Fruit fly (Drosophila melanogaster) whole organism, prepupa: ENCODE data around the gene Hsp110.

Experiments used
- Blimp-1 ChIP-seq: fragments of 200-800 bp; sonication (Bioruptor generic); optimal IDR thresholded peaks from 3 replicates; lab custom pipeline; 2017; ENCODE audit warnings: missing biosample characterization, missing genetic modification characterization, mild to moderate bottlenecking, moderate library complexity, missing genetic modification reagents
- CG10631 ChIP-seq: fragments of 200-800 bp; sonication (Bioruptor generic); optimal IDR thresholded peaks from 2 replicates; lab custom pipeline; 2016; ENCODE audit warnings: missing biosample characterization, missing genetic modification characterization
- CG10669 ChIP-seq: fragments of 200-800 bp; sonication (Bioruptor generic); optimal IDR thresholded peaks from 3 replicates; lab custom pipeline; 2018; ENCODE audit warnings: missing biosample characterization, mild to moderate bottlenecking, missing genetic modification characterization, moderate library complexity
- CG11294 ChIP-seq: fragments of 200-800 bp; sonication (Bioruptor generic); IDR thresholded peaks from 2 replicates; pipeline ENCODE4 v1.3.6; 2022; ENCODE audit warnings: missing biosample characterization, missing genetic modification characterization
- CG11762 ChIP-seq: fragments of 200-800 bp; sonication (Bioruptor generic); optimal IDR thresholded peaks from 3 replicates; lab custom pipeline; 2016; ENCODE audit warnings: missing biosample characterization, missing genetic modification characterization; ENCODE audit not compliant: insufficient read depth
- CG11902 ChIP-seq: fragments of 200-800 bp; sonication (Bioruptor generic); optimal IDR thresholded peaks from 3 replicates; lab custom pipeline; 2016; ENCODE audit warnings: missing biosample characterization, missing genetic modification characterization
- CG15336 ChIP-seq: fragments of 200-800 bp; sonication (Bioruptor generic); IDR thresholded peaks from 2 replicates; pipeline ENCODE4 v1.3.6; 2022; ENCODE audit warnings: missing biosample characterization, missing genetic modification characterization
- CG1621 ChIP-seq: fragments of 200-800 bp; sonication (Bioruptor generic); optimal IDR thresholded peaks from 3 replicates; lab custom pipeline; 2018; ENCODE audit warnings: missing biosample characterization, mild to moderate bottlenecking, missing genetic modification characterization
- CG16779 ChIP-seq: fragments of 200-800 bp; sonication (Bioruptor generic); optimal IDR thresholded peaks from 3 replicates; lab custom pipeline; 2017; ENCODE audit warnings: missing biosample characterization, mild to moderate bottlenecking, missing genetic modification characterization
- CG3032 ChIP-seq: fragments of 200-800 bp; optimal IDR thresholded peaks from 2 replicates; lab custom pipeline; 2019; ENCODE audit warnings: missing biosample characterization, mild to moderate bottlenecking, missing genetic modification characterization, moderate library complexity
- CG31627 ChIP-seq: fragments of 200-800 bp; sonication (Bioruptor generic); optimal IDR thresholded peaks from 3 replicates; lab custom pipeline; 2016; ENCODE audit warnings: missing biosample characterization, missing genetic modification characterization
- CG32006 ChIP-seq: fragments of 200-800 bp; sonication (Bioruptor generic); optimal IDR thresholded peaks from 3 replicates; lab custom pipeline; 2017; ENCODE audit warnings: missing biosample characterization, mild to moderate bottlenecking, missing genetic modification characterization
- CG34406 ChIP-seq: fragments of 200-800 bp; sonication (Bioruptor generic); optimal IDR thresholded peaks from 3 replicates; lab custom pipeline; 2016; ENCODE audit warnings: missing biosample characterization, missing genetic modification characterization
- CG3919 ChIP-seq: fragments of 200-800 bp; sonication (Bioruptor generic); optimal IDR thresholded peaks from 3 replicates; lab custom pipeline; 2016; ENCODE audit warnings: missing biosample characterization, missing genetic modification characterization
- CG4318 ChIP-seq: fragments of 200-800 bp; sonication (Bioruptor generic); optimal IDR thresholded peaks from 3 replicates; lab custom pipeline; 2017; ENCODE audit warnings: missing biosample characterization, mild to moderate bottlenecking, missing genetic modification characterization
- CG6163 ChIP-seq: fragments of 200-800 bp; sonication (Bioruptor generic); IDR thresholded peaks from 3 replicates; pipeline ENCODE4 v1.3.6; 2022; ENCODE audit warnings: missing biosample characterization, missing genetic modification characterization
- CG6276 ChIP-seq: fragments of 200-800 bp; sonication (Bioruptor generic); optimal IDR thresholded peaks from 2 replicates; lab custom pipeline; 2017; ENCODE audit warnings: missing biosample characterization, mild to moderate bottlenecking, missing genetic modification characterization
- CG6792 ChIP-seq: fragments of 200-800 bp; sonication (Bioruptor generic); optimal IDR thresholded peaks from 3 replicates; lab custom pipeline; 2016; ENCODE audit warnings: missing biosample characterization, missing genetic modification characterization
- CG6808 ChIP-seq: fragments of 200-800 bp; sonication (Bioruptor generic); optimal IDR thresholded peaks from 3 replicates; lab custom pipeline; 2017; ENCODE audit warnings: missing biosample characterization, missing genetic modification characterization, mild to moderate bottlenecking, moderate library complexity, missing genetic modification reagents
- CG6854 ChIP-seq: fragments of 200-800 bp; sonication (Bioruptor generic); optimal IDR thresholded peaks from 2 replicates; lab custom pipeline; 2017; ENCODE audit warnings: missing biosample characterization, mild to moderate bottlenecking, missing genetic modification characterization
- CG7368 ChIP-seq: fragments of 200-800 bp; sonication (Bioruptor generic); optimal IDR thresholded peaks from 3 replicates; lab custom pipeline; 2016; ENCODE audit warnings: missing biosample characterization, missing genetic modification characterization
- CG8119 ChIP-seq: fragments of 200-800 bp; sonication (Bioruptor generic); IDR thresholded peaks from 3 replicates; pipeline ENCODE4 v1.3.6; 2022; ENCODE audit warnings: missing biosample characterization, missing genetic modification characterization
- CG8319 ChIP-seq: fragments of 200-800 bp; sonication (Bioruptor generic); optimal IDR thresholded peaks from 3 replicates; lab custom pipeline; 2016; ENCODE audit warnings: missing biosample characterization, missing genetic modification characterization
- CG8632 ChIP-seq: fragments of 200-800 bp; sonication (Bioruptor generic); optimal IDR thresholded peaks from 3 replicates; lab custom pipeline; 2016; ENCODE audit warnings: missing biosample characterization, missing genetic modification characterization
- CG9139 ChIP-seq: fragments of 200-800 bp; sonication (Bioruptor generic); optimal IDR thresholded peaks from 3 replicates; lab custom pipeline; 2017; ENCODE audit warnings: missing biosample characterization, mild to moderate bottlenecking, missing genetic modification characterization
- Eip78C ChIP-seq: fragments of 200-800 bp; sonication (Bioruptor generic); peaks from one replicate; lab custom pipeline; 2016; ENCODE audit warnings: missing biosample characterization, missing genetic modification characterization
- Eip93F ChIP-seq: fragments of 200-800 bp; sonication (Bioruptor generic); optimal IDR thresholded peaks from 2 replicates; lab custom pipeline; 2016; ENCODE audit warnings: missing biosample characterization, mild to moderate bottlenecking, missing genetic modification characterization
- Ets21C ChIP-seq: fragments of 200-800 bp; sonication (Bioruptor generic); optimal IDR thresholded peaks from 3 replicates; lab custom pipeline; 2016; ENCODE audit warnings: missing biosample characterization, missing genetic modification characterization
- Hr38 ChIP-seq: sonication (Bioruptor generic); optimal IDR thresholded peaks from 2 replicates; lab custom pipeline; 2016; ENCODE audit warnings: missing biosample characterization, missing genetic modification characterization
- Hr4 ChIP-seq: fragments of 200-800 bp; sonication (Bioruptor generic); optimal IDR thresholded peaks from 3 replicates; lab custom pipeline; 2016; ENCODE audit warnings: missing biosample characterization, missing genetic modification characterization
- OdsH ChIP-seq: fragments of 200-800 bp; sonication (Bioruptor generic); optimal IDR thresholded peaks from 3 replicates; lab custom pipeline; 2016; ENCODE audit warnings: missing biosample characterization, missing genetic modification characterization
- Smox ChIP-seq: fragments of 200-800 bp; sonication (Bioruptor generic); optimal IDR thresholded peaks from 3 replicates; lab custom pipeline; 2016; ENCODE audit warnings: missing biosample characterization, missing genetic modification characterization
- Sox102F ChIP-seq: fragments of 200-800 bp; sonication (Bioruptor generic); optimal IDR thresholded peaks from 2 replicates; lab custom pipeline; 2016; ENCODE audit warnings: missing biosample characterization, mild to moderate bottlenecking, missing genetic modification characterization
- Sox14 ChIP-seq: fragments of 200-800 bp; sonication (Bioruptor generic); optimal IDR thresholded peaks from 3 replicates; lab custom pipeline; 2016; ENCODE audit warnings: missing biosample characterization, missing genetic modification characterization
- Sox15 ChIP-seq: fragments of 200-800 bp; sonication (Bioruptor generic); optimal IDR thresholded peaks from 3 replicates; lab custom pipeline; 2016; ENCODE audit warnings: missing biosample characterization, missing genetic modification characterization
- achi ChIP-seq: fragments of 200-800 bp; sonication (Bioruptor generic); optimal IDR thresholded peaks from 3 replicates; lab custom pipeline; 2016; ENCODE audit warnings: missing biosample characterization, missing genetic modification characterization
- acj6 ChIP-seq: fragments of 200-800 bp; sonication (Bioruptor generic); optimal IDR thresholded peaks from 3 replicates; lab custom pipeline; 2016; ENCODE audit warnings: missing biosample characterization, missing genetic modification characterization
- cyc ChIP-seq: fragments of 200-800 bp; sonication (Bioruptor generic); optimal IDR thresholded peaks from 3 replicates; lab custom pipeline; 2016; ENCODE audit warnings: missing biosample characterization, missing genetic modification characterization
- dac ChIP-seq: fragments of 200-800 bp; sonication (Bioruptor generic); optimal IDR thresholded peaks from 2 replicates; lab custom pipeline; 2017; ENCODE audit warnings: missing biosample characterization, mild to moderate bottlenecking, missing genetic modification characterization
- eg ChIP-seq: fragments of 200-800 bp; sonication (Bioruptor generic); IDR thresholded peaks from 3 replicates; pipeline ENCODE4 v1.3.6; 2022; ENCODE audit warnings: missing biosample characterization, missing genetic modification characterization
- esn ChIP-seq: fragments of 200-800 bp; sonication (Bioruptor generic); optimal IDR thresholded peaks from 2 replicates; lab custom pipeline; 2016; ENCODE audit warnings: missing biosample characterization, mild to moderate bottlenecking, missing genetic modification characterization, moderate library complexity
- fd59A ChIP-seq: fragments of 200-800 bp; sonication (Bioruptor generic); optimal IDR thresholded peaks from 2 replicates; lab custom pipeline; 2017; ENCODE audit warnings: missing biosample characterization, mild to moderate bottlenecking, missing genetic modification characterization, missing genetic modification reagents
- fd85E ChIP-seq: fragments of 200-800 bp; sonication (Bioruptor generic); optimal IDR thresholded peaks from 3 replicates; lab custom pipeline; 2016; ENCODE audit warnings: missing biosample characterization, missing genetic modification characterization
- fkh ChIP-seq: fragments of 200-800 bp; sonication (Bioruptor generic); optimal IDR thresholded peaks from 3 replicates; lab custom pipeline; 2017; ENCODE audit warnings: missing biosample characterization, mild to moderate bottlenecking, missing genetic modification characterization, moderate library complexity
- lz ChIP-seq: fragments of 200-800 bp; sonication (Bioruptor generic); optimal IDR thresholded peaks from 3 replicates; lab custom pipeline; 2016; ENCODE audit warnings: missing biosample characterization, missing genetic modification characterization
- net ChIP-seq: fragments of 200-800 bp; sonication (Bioruptor generic); optimal IDR thresholded peaks from 3 replicates; lab custom pipeline; 2016; ENCODE audit warnings: missing biosample characterization, missing genetic modification characterization
- salr ChIP-seq, 2 experiments: fragments of 200-800 bp; sonication (Bioruptor generic); optimal IDR thresholded peaks; 3 replicates each; lab custom pipeline; 2016 to 2018; ENCODE audit warnings: missing biosample characterization in 2 of 2, missing genetic modification characterization in 2 of 2, mild to moderate bottlenecking in 1 of 2
- spab ChIP-seq: fragments of 200-800 bp; sonication (Bioruptor generic); optimal IDR thresholded peaks from 2 replicates; lab custom pipeline; 2017; ENCODE audit warnings: missing biosample characterization, mild to moderate bottlenecking, missing genetic modification characterization, missing genetic modification reagents
- ss ChIP-seq, 2 experiments: fragments of 200-800 bp; sonication (Bioruptor generic); optimal IDR thresholded peaks; 2 replicates in 1 of 2; 3 replicates in 1 of 2; lab custom pipeline; 2017 to 2018; ENCODE audit warnings: mild to moderate bottlenecking in 2 of 2, missing biosample characterization in 2 of 2, missing genetic modification characterization in 2 of 2, moderate library complexity in 1 of 2
- svp ChIP-seq: fragments of 200-800 bp; sonication (Bioruptor generic); peaks from one replicate; lab custom pipeline; 2016; ENCODE audit warnings: missing biosample characterization, missing genetic modification characterization
- topi ChIP-seq: fragments of 200-800 bp; sonication (Bioruptor generic); optimal IDR thresholded peaks from 3 replicates; lab custom pipeline; 2016; ENCODE audit warnings: missing biosample characterization, missing genetic modification characterization
- vri ChIP-seq: fragments of 200-800 bp; sonication (Bioruptor generic); optimal IDR thresholded peaks from 3 replicates; lab custom pipeline; 2016; ENCODE audit warnings: missing biosample characterization, mild to moderate bottlenecking, missing genetic modification characterization

Hsp110 gene

DNA sequence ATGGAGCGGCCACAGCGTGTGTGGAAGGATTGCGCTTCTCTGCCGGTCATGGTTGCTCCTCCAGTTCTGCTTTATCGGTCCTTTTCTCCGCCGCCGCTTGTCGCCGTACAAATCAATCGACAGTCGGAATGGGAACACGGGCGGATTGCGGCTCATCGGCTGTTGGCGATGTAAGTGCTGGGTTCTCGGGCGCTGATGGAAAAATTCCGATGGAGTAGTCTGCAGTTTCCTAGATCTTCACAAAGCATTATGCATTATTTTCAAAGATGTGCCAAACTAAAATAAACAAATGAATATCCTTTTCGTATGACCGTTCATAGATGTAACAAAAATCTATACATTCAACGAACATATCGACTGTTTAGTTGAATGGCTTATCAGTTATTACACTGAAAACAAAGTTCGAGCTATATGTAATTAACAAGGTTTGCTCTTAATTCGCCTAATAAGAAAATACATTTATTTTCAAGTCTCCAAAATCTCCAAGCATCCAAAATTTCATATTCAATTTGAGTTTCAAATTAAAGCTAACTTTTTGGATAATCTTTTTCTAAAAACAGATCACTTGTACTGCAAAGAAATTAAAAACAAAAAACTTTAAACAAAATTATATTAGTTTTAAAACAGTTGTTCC is 12.9 kb downstream of the Hsp110 start, which contains the start of gene Neurl4:
Neurl4 (minus strand) TSS at position 273 of the 634 bp plus-strand sequence.
- TF ChIP-seq cyc (no peak), esn (GFP tag; lab: Kevin White, UChicago) (no peak), CG31627 (GFP tag; lab: Kevin White, UChicago) (peak; percentile 87), CG11294 (GFP tag; lab: Robert Waterston, UW) (no peak; the same call in 1 of the 2 replicates), acj6 (no peak), CG1621 (tag; lab: Kevin White, UChicago) (peak; percentile 50), CG6854 (GFP tag; lab: Kevin White, UChicago) (no peak), CG9139 (no peak), CG6808 (GFP tag; lab: Kevin White, UChicago) (no peak), vri (GFP tag; lab: Kevin White, UChicago) (no peak), salr (GFP tag; optimal IDR thresholded peaks at IDR 0.05; lab: Kevin White, UChicago) (peak in 1 of 2 experiments; percentile 59), eg (peak; percentile 76), Hr38 (GFP tag; lab: Kevin White, UChicago) (no peak), CG16779 (tag; lab: Kevin White, UChicago) (no peak), fd59A (peak; percentile 48), CG4318 (GFP tag; lab: Kevin White, UChicago) (no peak), CG8319 (no peak), CG10631 (GFP tag; lab: Kevin White, UChicago) (no peak), fkh (GFP tag; lab: Kevin White, UChicago) (no peak), Hr4 (GFP tag; lab: Kevin White, UChicago) (no peak), CG11762 (GFP tag; lab: Kevin White, UChicago) (peak; percentile 50), Sox102F (GFP tag; lab: Kevin White, UChicago) (no peak), dac (GFP tag; lab: Kevin White, UChicago) (no peak), Smox (GFP tag; lab: Kevin White, UChicago) (no peak), Blimp-1 (no peak), CG6792 (GFP tag; lab: Kevin White, UChicago) (no peak), Eip78C (peak; percentile 93), Eip93F (GFP tag; lab: Kevin White, UChicago) (no peak), CG6276 (GFP tag; lab: Kevin White, UChicago) (no peak), lz (GFP tag; lab: Kevin White, UChicago) (no peak), CG3032 (tag; lab: Kevin White, UChicago) (peak; percentile 74), Ets21C (GFP tag; lab: Kevin White, UChicago) (peak; percentile 68), CG11902 (GFP tag; lab: Kevin White, UChicago) (peak; percentile 30), CG32006 (GFP tag; lab: Kevin White, UChicago) (no peak), CG8119 (peak; percentile 75), net (GFP tag; lab: Kevin White, UChicago) (no peak), CG6163 (GFP tag; lab: Robert Waterston, UW) (peak; percentile 87), Sox15 (peak; percentile 66), topi (GFP tag; lab: Kevin White, UChicago) (no peak), CG10669 (no peak), CG15336 (GFP tag; lab: Robert Waterston, UW) (peak; percentile 80), spab (GFP tag; lab: Kevin White, UChicago) (no peak), OdsH (GFP tag; lab: Kevin White, UChicago) (no peak), CG34406 (GFP tag; lab: Kevin White, UChicago) (peak; percentile 78), CG3919 (no peak), CG8632 (GFP tag; lab: Kevin White, UChicago) (peak; percentile 77), svp (GFP tag; lab: Kevin White, UChicago) (no peak), ss (GFP tag; optimal IDR thresholded peaks at IDR 0.05; lab: Kevin White, UChicago) (no peak), achi (GFP tag; lab: Kevin White, UChicago) (no peak), CG7368 (peak; percentile 56), Sox14 (GFP tag; lab: Kevin White, UChicago) (no peak), fd85E (no peak)
